Worm (Caenorhabditis elegans) whole organism, midembryonic: Measurements from ENCODE around the gene oac-38.

Experiments
- T22C8.4 ChIP-seq: fragments of 200-800 bp; sonication (Bioruptor generic); IDR thresholded peaks from 2 replicates; pipeline ENCODE4 v1.3.6; 2022; ENCODE audit warnings: missing genetic modification characterization, missing compliant biosample characterization
- klf-2 ChIP-seq: fragments of 200-800 bp; sonication (Bioruptor generic); conservative IDR thresholded peaks from 2 replicates; pipeline ENCODE4 v1.3.6; 2022; ENCODE audit warnings: missing genetic modification reagents, missing genetic modification characterization, missing compliant biosample characterization
- med-1 ChIP-seq: sonication (generic microtip); optimal IDR thresholded peaks from 2 replicates; lab custom pipeline; 2017; ENCODE audit warnings: missing genetic modification characterization, mild to moderate bottlenecking, missing compliant biosample characterization, antibody characterized with exemption, missing genetic modification reagents; ENCODE audit not compliant: insufficient read depth
- ref-1 ChIP-seq: fragments of 200-800 bp; sonication (Bioruptor generic); conservative IDR thresholded peaks from 2 replicates; pipeline ENCODE4 v1.3.6; 2022; ENCODE audit warnings: missing genetic modification reagents, missing genetic modification characterization, missing compliant biosample characterization
- tab-1 ChIP-seq: fragments of 200-800 bp; sonication (Bioruptor generic); IDR thresholded peaks from 2 replicates; pipeline ENCODE4 v1.3.6; 2022; ENCODE audit warnings: missing genetic modification characterization, missing compliant biosample characterization
- ztf-23 ChIP-seq: fragments of 200-800 bp; sonication (Bioruptor generic); IDR thresholded peaks from 2 replicates; pipeline ENCODE4 v1.3.6; 2022; ENCODE audit warnings: missing genetic modification reagents, missing genetic modification characterization, missing compliant biosample characterization
- ztf-29 ChIP-seq: fragments of 200-800 bp; sonication (Bioruptor generic); IDR thresholded peaks from 2 replicates; pipeline ENCODE4 v1.3.6; 2022; ENCODE audit warnings: missing genetic modification reagents, missing genetic modification characterization, missing compliant biosample characterization

ce11 chrIV:14115045-14115444, 38.1 kb downstream of the oac-38 start:
- TF ChIP-seq klf-2 (GFP tag; lab: Robert Waterston, UW) (no peak), ref-1 (no peak), ztf-29 (GFP tag; lab: Robert Waterston, UW) (no peak), T22C8.4 (GFP tag; lab: Robert Waterston, UW) (no peak), ztf-23 (no peak), med-1 (GFP tag; lab: Kevin White, UChicago) (no peak), tab-1 (GFP tag; lab: Robert Waterston, UW) (no peak)
